Fruit fly (Drosophila melanogaster): Measurements from ENCODE around the gene CG14947.

- TF ChIP-seq Hr38 (GFP tag; optimal IDR thresholded peaks at IDR 0.05) (no peak), Lpt (GFP tag; optimal IDR thresholded peaks at IDR 0.05) (no peak), CG6163 (GFP tag; IDR thresholded peaks at IDR 0.05) (no peak), Sox102F (GFP tag; optimal IDR thresholded peaks at IDR 0.05) (no peak), CG8632 (GFP tag; optimal IDR thresholded peaks at IDR 0.05) (no peak), cyc (GFP tag; optimal IDR thresholded peaks at IDR 0.05) (no peak), CG1621 (tag; optimal IDR thresholded peaks at IDR 0.05) (no peak), CG9139 (GFP tag; optimal IDR thresholded peaks at IDR 0.05) (no peak), Met (GFP tag; optimal IDR thresholded peaks at IDR 0.05) (no peak), Ets96B (tag; optimal IDR thresholded peaks at IDR 0.05) (no peak), salr (GFP tag; optimal IDR thresholded peaks at IDR 0.05) (no peak), CG4318 (GFP tag; optimal IDR thresholded peaks at IDR 0.05) (no peak), acj6 (GFP tag; optimal IDR thresholded peaks at IDR 0.05) (no peak), Sox15 (GFP tag; optimal IDR thresholded peaks at IDR 0.05) (no peak)
Measured at dm6 chr2L:12079827-12080381, 4.0 kb downstream of the CG14947 start.

Measured in whole organism, prepupa.